Fruit fly (Drosophila melanogaster) whole organism, embryonic: ENCODE measurements around the gene Ccz1.

Experiments
- CG17829 ChIP-seq: fragments of 200-800 bp; optimal IDR thresholded peaks from 2 replicates; lab custom pipeline; 2019; ENCODE audit warnings: missing biosample characterization, mild to moderate bottlenecking, missing genetic modification characterization, moderate library complexity
- CG5953 ChIP-seq: fragments of 200-800 bp; sonication (Bioruptor generic); IDR thresholded peaks from 2 replicates; pipeline ENCODE4 v1.3.6; 2022; ENCODE audit warnings: missing biosample characterization, missing genetic modification characterization
- CG9609 ChIP-seq: fragments of 200-800 bp; sonication (Bioruptor generic); optimal IDR thresholded peaks from 3 replicates; lab custom pipeline; 2016; ENCODE audit warnings: missing biosample characterization, missing genetic modification characterization
- Usf ChIP-seq: fragments of 200-800 bp; sonication (Bioruptor generic); optimal IDR thresholded peaks from 2 replicates; lab custom pipeline; 2017; ENCODE audit warnings: missing genotype, missing biosample characterization, missing genetic modification characterization
- knrl ChIP-seq: fragments of 200-800 bp; sonication (Bioruptor generic); IDR thresholded peaks from 3 replicates; pipeline ENCODE4 v1.3.6; 2022; ENCODE audit warnings: missing biosample characterization, missing genetic modification characterization; ENCODE audit not compliant: partially characterized antibody

dm6 chr3L:3909831-3910230 is 10.9 kb upstream of the Ccz1 start, which contains the start of gene mge:
- TF ChIP-seq CG9609 (GFP tag; lab: Kevin White, UChicago) (no peak), CG17829 (tag; lab: Kevin White, UChicago) (no peak), Usf (no peak), knrl (no peak), CG5953 (GFP tag; lab: Robert Waterston, UW) (no peak)
